Worm (Caenorhabditis elegans) whole organism, early embryonic: ENCODE results near the gene eng-1.

Experiments
- B0310.2 ChIP-seq: sonication (generic microtip); optimal IDR thresholded peaks from 2 replicates; lab custom pipeline; 2016; ENCODE audit warnings: mild to moderate bottlenecking, missing genetic modification characterization, missing compliant biosample characterization
- F13C5.2 ChIP-seq: sonication (generic microtip); optimal IDR thresholded peaks from 2 replicates; lab custom pipeline; 2017; ENCODE audit warnings: mild to moderate bottlenecking, missing genetic modification characterization, inconsistent platforms, missing compliant biosample characterization
- aly-1 ChIP-seq: sonication (generic microtip); optimal IDR thresholded peaks from 2 replicates; lab custom pipeline; 2016; ENCODE audit warnings: missing genetic modification characterization, missing compliant biosample characterization
- ama-1 ChIP-seq: fragments of 150-350 bp; optimal IDR thresholded peaks from 2 replicates; lab custom pipeline; 2014
- ceh-13 ChIP-seq: fragments of 200-800 bp; sonication (Bioruptor generic); optimal IDR thresholded peaks from 2 replicates; lab custom pipeline; 2018; ENCODE audit warnings: mild to moderate bottlenecking, missing genetic modification characterization, missing compliant biosample characterization
- ceh-36 ChIP-seq: sonication (generic microtip); optimal IDR thresholded peaks from 2 replicates; lab custom pipeline; 2016; ENCODE audit warnings: missing genetic modification characterization, inconsistent platforms, missing compliant biosample characterization
- ets-7 ChIP-seq: sonication (generic microtip); optimal IDR thresholded peaks from 2 replicates; lab custom pipeline; 2016; ENCODE audit warnings: missing genotype, missing genetic modification characterization, missing compliant biosample characterization
- flt-1 ChIP-seq: fragments of 200-800 bp; sonication (Bioruptor generic); IDR thresholded peaks from 2 replicates; pipeline ENCODE4 v1.3.6; 2022; ENCODE audit warnings: missing genetic modification characterization, missing compliant biosample characterization
- hmbx-1 ChIP-seq: sonication (generic microtip); optimal IDR thresholded peaks from 2 replicates; lab custom pipeline; 2016; ENCODE audit warnings: mild to moderate bottlenecking, missing genetic modification characterization, missing compliant biosample characterization
- hmg-4 ChIP-seq: fragments of 200-800 bp; sonication (Bioruptor generic); optimal IDR thresholded peaks from 2 replicates; lab custom pipeline; 2018; ENCODE audit warnings: mild to moderate bottlenecking, missing genetic modification characterization, missing compliant biosample characterization
- hnd-1 ChIP-seq: sonication (generic microtip); optimal IDR thresholded peaks from 2 replicates; lab custom pipeline; 2016; ENCODE audit warnings: missing genetic modification characterization, missing compliant biosample characterization
- pes-1 ChIP-seq: fragments of 200-800 bp; sonication (Bioruptor generic); IDR thresholded peaks from 2 replicates; pipeline ENCODE4 v1.3.6; 2022; ENCODE audit warnings: missing genetic modification reagents, missing genetic modification characterization, missing compliant biosample characterization
- scrt-1 ChIP-seq: fragments of 200-800 bp; sonication (Bioruptor generic); IDR thresholded peaks from 2 replicates; pipeline ENCODE4 v1.3.6; 2022; ENCODE audit warnings: missing genetic modification characterization, missing compliant biosample characterization
- sea-1 ChIP-seq: fragments of 200-800 bp; sonication (Bioruptor generic); conservative IDR thresholded peaks from 2 replicates; pipeline ENCODE4 v1.3.6; 2022; ENCODE audit warnings: missing genetic modification characterization, missing compliant biosample characterization
- tbx-11 ChIP-seq: fragments of 200-800 bp; sonication (Bioruptor generic); IDR thresholded peaks from 2 replicates; pipeline ENCODE4 v1.3.6; 2022; ENCODE audit warnings: missing genetic modification characterization, missing compliant biosample characterization
- tbx-37 ChIP-seq: fragments of 200-800 bp; sonication (Bioruptor generic); conservative IDR thresholded peaks from 2 replicates; pipeline ENCODE4 v1.3.6; 2022; ENCODE audit warnings: missing genetic modification reagents, missing genetic modification characterization, missing compliant biosample characterization
- tra-4 ChIP-seq: sonication (generic microtip); optimal IDR thresholded peaks from 2 replicates; lab custom pipeline; 2017; ENCODE audit warnings: missing genetic modification characterization, missing compliant biosample characterization

The eng-1 gene

DNA sequence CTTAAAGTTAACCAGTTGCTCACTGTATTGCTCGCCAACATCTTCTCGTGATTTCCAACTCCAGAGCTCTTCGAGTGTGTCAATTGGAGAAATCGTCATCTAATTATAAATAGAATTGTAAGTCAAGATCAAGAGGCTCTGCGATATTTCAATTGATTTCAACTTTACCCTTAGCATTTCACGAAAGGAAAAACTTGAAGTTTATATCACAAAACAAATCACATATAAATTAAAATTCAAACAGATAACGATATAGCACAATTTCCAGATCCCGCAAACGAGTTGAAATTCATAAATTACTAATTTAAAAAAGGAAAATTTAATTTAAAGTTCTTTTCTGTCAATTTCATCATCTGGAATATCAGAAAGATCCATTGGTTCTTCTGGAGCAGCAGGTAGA, at the start of gene eng-1:
eng-1 (minus strand) TSS at position 101 of the 400 bp plus-strand sequence.
- no peak for TF ChIP-seq pes-1 (GFP tag; lab: Robert Waterston, UW)
- TF ChIP-seq F13C5.2 (tag; lab: Kevin White, UChicago) = no peak
- no peak for TF ChIP-seq tbx-37 (GFP tag; lab: Robert Waterston, UW)
- no peak for TF ChIP-seq ets-7 (tag; lab: Kevin White, UChicago)
- no peak for TF ChIP-seq aly-1 (tag; lab: Kevin White, UChicago)
- no peak for TF ChIP-seq tra-4 (tag; lab: Kevin White, UChicago)
- no peak for TF ChIP-seq tbx-11 (GFP tag; lab: Robert Waterston, UW)
- TF ChIP-seq scrt-1 (GFP tag; lab: Robert Waterston, UW) = no peak
- no peak for TF ChIP-seq ama-1
- no peak for TF ChIP-seq hnd-1 (tag; lab: Kevin White, UChicago)
- TF ChIP-seq hmg-4 (GFP tag; lab: Kevin White, UChicago) = no peak

DNA sequence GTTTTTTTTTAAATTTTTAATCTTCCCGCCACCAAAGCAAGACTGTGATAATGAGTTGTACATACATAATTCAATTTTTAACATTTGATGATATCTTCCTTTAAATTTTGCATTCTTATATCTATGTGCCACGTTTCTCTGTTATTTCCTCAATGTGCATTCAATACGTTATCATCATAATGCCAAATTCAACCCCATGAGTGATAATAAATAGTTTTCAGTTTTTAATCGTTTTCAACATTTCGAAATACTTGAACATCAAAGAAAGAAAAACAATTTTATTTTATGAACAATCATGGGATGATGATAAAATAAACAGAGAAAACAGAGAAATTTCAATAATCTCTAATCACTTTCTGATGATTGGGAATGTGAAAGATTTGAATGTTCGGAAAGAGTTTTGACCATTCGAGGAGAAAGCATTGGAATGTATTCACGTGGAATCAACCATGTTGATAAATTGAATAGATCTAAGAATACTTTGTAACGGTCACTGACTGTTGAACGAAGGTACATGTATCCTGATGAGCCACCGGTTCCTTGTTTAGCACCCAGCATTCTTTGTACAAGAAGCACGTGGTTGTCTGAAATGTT, 49.2 kb upstream of the eng-1 start:
- TF ChIP-seq ceh-36 = no peak
- no peak for TF ChIP-seq hmg-4 (GFP tag; lab: Kevin White, UChicago)
- TF ChIP-seq aly-1 (tag; lab: Kevin White, UChicago) = no peak
- TF ChIP-seq tra-4 (tag; lab: Kevin White, UChicago) = no peak
- no peak for TF ChIP-seq sea-1 (GFP tag; lab: Robert Waterston, UW)
- TF ChIP-seq F13C5.2 (tag; lab: Kevin White, UChicago) = no peak
- TF ChIP-seq pes-1 (GFP tag; lab: Robert Waterston, UW) = no peak
- TF ChIP-seq flt-1 (GFP tag; lab: Robert Waterston, UW) = no peak
- TF ChIP-seq hmbx-1 (tag; lab: Kevin White, UChicago) = no peak
- no peak for TF ChIP-seq B0310.2 (tag; lab: Kevin White, UChicago)
- no peak for TF ChIP-seq ceh-13 (GFP tag; lab: Kevin White, UChicago)

DNA sequence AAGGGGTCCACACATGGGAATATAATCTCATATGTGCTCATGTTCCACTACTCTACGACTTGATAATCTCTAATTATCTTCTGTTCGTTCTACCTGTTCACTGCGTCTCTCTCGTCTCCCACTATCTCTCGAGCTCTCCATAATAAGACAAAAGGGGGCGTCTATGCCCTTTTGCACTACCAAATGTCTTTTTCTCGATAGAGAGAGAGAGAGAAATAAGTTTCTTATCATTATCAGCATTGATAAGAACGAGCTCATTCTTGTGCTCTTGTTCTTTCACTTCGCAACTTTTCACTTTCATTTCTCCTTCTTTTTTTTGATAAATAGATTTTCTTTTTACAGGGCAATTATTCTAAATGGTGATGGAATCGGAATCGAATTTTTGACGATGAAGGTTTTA, 47.6 kb upstream of the eng-1 start:
- TF ChIP-seq hmg-4 (GFP tag; lab: Kevin White, UChicago) = no peak
- TF ChIP-seq sea-1 (GFP tag; lab: Robert Waterston, UW) = no peak
- no peak for TF ChIP-seq scrt-1 (GFP tag; lab: Robert Waterston, UW)
- TF ChIP-seq hmbx-1 (tag; lab: Kevin White, UChicago) = no peak
- TF ChIP-seq ceh-13 (GFP tag; lab: Kevin White, UChicago) = no peak
- no peak for TF ChIP-seq ets-7 (tag; lab: Kevin White, UChicago)
- no peak for TF ChIP-seq tbx-37 (GFP tag; lab: Robert Waterston, UW)
- no peak for TF ChIP-seq aly-1 (tag; lab: Kevin White, UChicago)
- TF ChIP-seq tbx-11 (GFP tag; lab: Robert Waterston, UW) = no peak
- no peak for TF ChIP-seq hnd-1 (tag; lab: Kevin White, UChicago)
- TF ChIP-seq flt-1 (GFP tag; lab: Robert Waterston, UW) = no peak
- no peak for TF ChIP-seq ama-1
- TF ChIP-seq B0310.2 (tag; lab: Kevin White, UChicago) = no peak
- TF ChIP-seq tra-4 (tag; lab: Kevin White, UChicago) = no peak
- TF ChIP-seq ceh-36 = no peak

DNA sequence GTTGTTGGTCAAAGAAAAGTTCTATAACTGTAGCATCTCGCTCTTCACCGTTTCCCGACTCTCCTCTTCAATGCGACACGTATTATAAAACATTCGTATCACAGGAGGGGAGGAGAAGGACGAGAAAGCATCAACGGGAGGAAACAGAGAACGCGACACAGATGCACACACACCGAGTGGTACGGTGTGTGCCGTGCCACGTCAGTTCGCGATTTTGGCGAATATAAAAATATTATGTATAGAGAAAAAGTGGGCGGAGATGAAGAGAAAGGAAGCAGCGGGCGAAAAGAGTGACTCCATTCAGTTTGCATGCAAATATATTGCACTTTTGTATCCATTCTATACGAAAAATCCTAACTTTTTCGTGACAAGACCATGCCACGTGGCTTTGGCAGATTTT, 46.4 kb upstream of the eng-1 start:
- TF ChIP-seq hnd-1 (tag; lab: Kevin White, UChicago) (no peak), F13C5.2 (tag; lab: Kevin White, UChicago) (no peak), aly-1 (tag; lab: Kevin White, UChicago) (peak; percentile 23)

DNA sequence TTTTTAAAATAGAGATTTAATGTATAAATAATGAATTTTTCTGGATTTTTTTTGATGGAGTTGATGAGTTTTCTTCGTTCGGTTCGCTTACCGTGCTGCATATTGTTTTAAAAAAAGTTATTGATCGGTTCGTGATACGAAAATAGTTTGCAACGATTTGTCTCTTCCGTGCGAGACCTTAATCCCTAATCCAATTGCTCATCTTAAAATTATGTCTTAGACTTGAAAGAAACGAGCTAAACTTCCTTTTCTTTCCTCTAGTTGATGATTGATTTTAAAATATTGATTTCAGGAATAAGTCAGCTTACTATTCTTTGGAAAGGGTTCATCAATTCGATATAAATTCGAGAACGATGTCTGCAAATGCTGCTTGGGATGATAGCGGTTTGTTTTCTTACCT, 40.1 kb upstream of the eng-1 start, which contains the start of gene C28H8.3:
C28H8.3 (plus strand) TSS at position 293 of the 400 bp plus-strand sequence.
- TF ChIP-seq tra-4 (tag; lab: Kevin White, UChicago) (no peak), ama-1 (no peak), hnd-1 (tag; lab: Kevin White, UChicago) (no peak), hmg-4 (GFP tag; lab: Kevin White, UChicago) (no peak), ceh-13 (GFP tag; lab: Kevin White, UChicago) (no peak), scrt-1 (GFP tag; lab: Robert Waterston, UW) (no peak), pes-1 (GFP tag; lab: Robert Waterston, UW) (no peak), tbx-11 (GFP tag; lab: Robert Waterston, UW) (no peak), F13C5.2 (tag; lab: Kevin White, UChicago) (no peak), tbx-37 (GFP tag; lab: Robert Waterston, UW) (no peak), sea-1 (GFP tag; lab: Robert Waterston, UW) (no peak), B0310.2 (tag; lab: Kevin White, UChicago) (no peak), hmbx-1 (tag; lab: Kevin White, UChicago) (no peak), ceh-36 (no peak), ets-7 (tag; lab: Kevin White, UChicago) (no peak), aly-1 (tag; lab: Kevin White, UChicago) (no peak), flt-1 (GFP tag; lab: Robert Waterston, UW) (no peak)

DNA sequence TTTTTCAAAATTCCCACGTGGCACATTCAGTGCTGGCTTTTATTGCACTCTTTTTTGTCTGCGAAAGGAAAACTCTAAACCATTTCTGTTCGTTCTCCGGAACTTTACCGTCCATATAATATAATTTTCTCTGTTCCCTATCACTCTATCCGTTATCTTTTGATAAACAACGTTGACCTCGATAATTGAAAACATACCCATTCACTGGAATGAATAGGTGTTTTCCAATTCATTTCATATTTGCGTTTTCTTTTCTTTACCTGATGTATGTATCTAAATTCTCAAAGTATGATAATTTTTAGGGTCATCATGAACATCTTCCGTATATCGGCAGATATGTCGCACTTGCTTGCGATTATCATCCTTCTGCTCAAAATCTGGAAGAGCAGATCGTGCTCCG, 38.4 kb upstream of the eng-1 start, which contains the start of gene erd-2.2:
erd-2.2 (plus strand) TSS at position 301 of the 400 bp plus-strand sequence.
- no peak for TF ChIP-seq hnd-1 (tag; lab: Kevin White, UChicago)
- TF ChIP-seq ama-1 = no peak
- no peak for TF ChIP-seq ceh-13 (GFP tag; lab: Kevin White, UChicago)
- no peak for TF ChIP-seq scrt-1 (GFP tag; lab: Robert Waterston, UW)
- TF ChIP-seq pes-1 (GFP tag; lab: Robert Waterston, UW) = no peak
- TF ChIP-seq hmg-4 (GFP tag; lab: Kevin White, UChicago) = no peak
- no peak for TF ChIP-seq sea-1 (GFP tag; lab: Robert Waterston, UW)
- TF ChIP-seq tbx-37 (GFP tag; lab: Robert Waterston, UW) = no peak
- TF ChIP-seq F13C5.2 (tag; lab: Kevin White, UChicago) = no peak
- TF ChIP-seq ets-7 (tag; lab: Kevin White, UChicago) = no peak
- TF ChIP-seq flt-1 (GFP tag; lab: Robert Waterston, UW) = no peak
- TF ChIP-seq aly-1 (tag; lab: Kevin White, UChicago) = no peak
- no peak for TF ChIP-seq tbx-11 (GFP tag; lab: Robert Waterston, UW)
- TF ChIP-seq ceh-36 = no peak
- TF ChIP-seq tra-4 (tag; lab: Kevin White, UChicago) = no peak
